Worm (Caenorhabditis elegans) whole organism, young adult: ENCODE measurements around the gene C31H2.3.

Experiments
- aptf-2 ChIP-seq: fragments of 200-800 bp; sonication (Bioruptor generic); conservative IDR thresholded peaks from 2 replicates; pipeline ENCODE4 v1.3.6; 2022; ENCODE audit warnings: missing genetic modification reagents, missing genetic modification characterization, missing compliant biosample characterization
- ceh-79 ChIP-seq: sonication (generic microtip); optimal IDR thresholded peaks from 2 replicates; lab custom pipeline; 2017; ENCODE audit warnings: mild to moderate bottlenecking, missing genetic modification characterization, missing compliant biosample characterization
- hrde-1 ChIP-seq: sonication (generic microtip); optimal IDR thresholded peaks from 2 replicates; lab custom pipeline; 2016; ENCODE audit warnings: missing genetic modification characterization, mild to moderate bottlenecking, missing compliant biosample characterization, moderate library complexity, missing genotype, missing genetic modification reagents, borderline replicate concordance
- sea-2 ChIP-seq: fragments of 200-800 bp; sonication (Bioruptor generic); IDR thresholded peaks from 2 replicates; pipeline ENCODE4 v1.3.6; 2022; ENCODE audit warnings: missing genetic modification characterization, missing compliant biosample characterization
- snpc-4 ChIP-seq, 5 experiments: fragments of 150-350 bp in 1 of 5; sonication (generic microtip) in 4 of 5; optimal IDR thresholded peaks; 2 replicates each; lab custom pipeline; 2014 to 2018; ENCODE audit warnings: missing genetic modification characterization in 5 of 5, missing biosample characterization in 3 of 5, antibody characterized with exemption in 2 of 5, mild to moderate bottlenecking in 2 of 5, missing compliant biosample characterization in 2 of 5, missing genotype in 2 of 5, moderate library complexity in 2 of 5, missing genetic modification reagents in 1 of 5

ce11 chrX:5121789-5122188, 32.4 kb downstream of the C31H2.3 start:
- no peak for TF ChIP-seq snpc-4 (GFP tag; optimal IDR thresholded peaks at IDR 0.05; lab: Kevin White, UChicago)
- no peak for TF ChIP-seq snpc-4 (tag; optimal IDR thresholded peaks at IDR 0.05; lab: Kevin White, UChicago)
- TF ChIP-seq hrde-1: no peak
- TF ChIP-seq ceh-79 (tag; lab: Kevin White, UChicago): no peak
- no peak for TF ChIP-seq aptf-2 (GFP tag; lab: Robert Waterston, UW)
- TF ChIP-seq sea-2 (GFP tag; lab: Robert Waterston, UW): no peak
